Worm (Caenorhabditis elegans) whole organism, mixed stage, embryonic: Measurements from ENCODE around the gene fce-2.

ENCODE experiments used
- blmp-1 ChIP-seq: fragments of 150-350 bp; optimal IDR thresholded peaks from 2 replicates; lab custom pipeline; 2014; ENCODE audit warnings: missing biosample characterization, missing genetic modification characterization
- flh-1 ChIP-seq: fragments of 200-800 bp; sonication (Bioruptor generic); optimal IDR thresholded peaks from 2 replicates; lab custom pipeline; 2018; ENCODE audit warnings: mild to moderate bottlenecking, missing genetic modification characterization, moderate library complexity, missing compliant biosample characterization
- ham-2 ChIP-seq: fragments of 200-800 bp; sonication (Bioruptor generic); optimal IDR thresholded peaks from 2 replicates; lab custom pipeline; 2018; ENCODE audit warnings: mild to moderate bottlenecking, missing genetic modification characterization, missing compliant biosample characterization
- lin-13 ChIP-seq: fragments of 150-350 bp; optimal IDR thresholded peaks from 2 replicates; lab custom pipeline; 2014; ENCODE audit warnings: missing biosample characterization, missing genetic modification characterization
- nhr-12 ChIP-seq: fragments of 150-350 bp; optimal IDR thresholded peaks from 2 replicates; lab custom pipeline; 2014; ENCODE audit warnings: missing biosample characterization, missing genetic modification characterization
- nhr-237 ChIP-seq: fragments of 150-350 bp; optimal IDR thresholded peaks from 2 replicates; lab custom pipeline; 2014; ENCODE audit warnings: missing biosample characterization, missing genetic modification characterization
- nhr-28 ChIP-seq: fragments of 150-350 bp; optimal IDR thresholded peaks from 2 replicates; lab custom pipeline; 2014; ENCODE audit warnings: missing biosample characterization, missing genetic modification characterization
- nhr-76 ChIP-seq: sonication (generic microtip); optimal IDR thresholded peaks from 2 replicates; lab custom pipeline; 2017; ENCODE audit warnings: missing biosample characterization, missing genetic modification characterization
- pha-4 ChIP-seq: fragments of 150-350 bp; optimal IDR thresholded peaks from 2 replicates; lab custom pipeline; 2018; ENCODE audit warnings: missing biosample characterization, missing genetic modification reagents, missing genetic modification characterization
- snpc-4 ChIP-seq: fragments of 150-350 bp; optimal IDR thresholded peaks from 2 replicates; lab custom pipeline; 2014; ENCODE audit warnings: missing biosample characterization, missing genetic modification characterization
- unc-120 ChIP-seq: sonication (generic microtip); optimal IDR thresholded peaks from 2 replicates; lab custom pipeline; 2017; ENCODE audit warnings: missing genetic modification characterization, missing compliant biosample characterization; ENCODE audit not compliant: poor library complexity, severe bottlenecking
- unc-39 ChIP-seq: fragments of 150-350 bp; optimal IDR thresholded peaks from 2 replicates; lab custom pipeline; 2014; ENCODE audit warnings: missing biosample characterization, missing genetic modification characterization
- unc-62 ChIP-seq: fragments of 150-350 bp; optimal IDR thresholded peaks from 2 replicates; lab custom pipeline; 2014; ENCODE audit warnings: missing biosample characterization, missing genetic modification reagents, missing genetic modification characterization

DNA sequence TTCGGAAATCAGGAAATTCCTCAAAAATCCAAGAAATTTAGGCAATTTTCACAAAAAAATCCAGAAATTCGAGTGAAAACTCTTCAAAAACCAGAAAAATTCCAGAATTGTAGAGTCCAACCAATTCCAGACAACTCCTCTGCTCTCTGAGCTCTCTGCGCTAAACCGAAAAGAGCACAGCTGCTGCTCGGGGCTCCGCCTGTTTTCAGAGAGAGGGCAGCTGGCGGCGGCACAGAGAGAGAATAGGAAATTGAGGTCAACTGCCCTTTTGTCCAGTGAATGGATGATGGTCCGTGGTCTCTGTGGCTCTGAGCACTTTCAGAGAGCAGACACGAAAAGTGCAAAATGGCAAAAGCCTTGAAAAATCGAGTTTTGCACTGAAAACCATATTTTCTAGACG, 16.1 kb upstream of the fce-2 start:
- TF ChIP-seq snpc-4 (tag; lab: Kevin White, UChicago): no peak
- no peak for TF ChIP-seq nhr-28
- no peak for TF ChIP-seq unc-39 (tag; lab: Kevin White, UChicago)
- TF ChIP-seq unc-62: no peak
- no peak for TF ChIP-seq unc-120 (tag; lab: Kevin White, UChicago)
- TF ChIP-seq lin-13 (tag; lab: Kevin White, UChicago): no peak
- TF ChIP-seq nhr-237 (tag; lab: Kevin White, UChicago): no peak
- TF ChIP-seq nhr-12: no peak
- TF ChIP-seq pha-4: no peak
- TF ChIP-seq nhr-76 (tag; lab: Kevin White, UChicago): no peak
- TF ChIP-seq ham-2 (GFP tag; lab: Kevin White, UChicago): no peak
- no peak for TF ChIP-seq blmp-1 (tag; lab: Kevin White, UChicago)
- no peak for TF ChIP-seq flh-1 (GFP tag; lab: Kevin White, UChicago)
